Worm (Caenorhabditis elegans) whole organism, L1 larva: ENCODE data around the gene slc-30A9.

Source experiments
- elt-3 ChIP-seq, 6 experiments: fragments of 150-350 bp in 1 of 6; sonication (generic microtip); optimal IDR thresholded peaks; 2 replicates each; lab custom pipeline; 2017 to 2018; ENCODE audit warnings: missing biosample characterization in 6 of 6, missing genetic modification characterization in 6 of 6, inconsistent platforms in 1 of 6
- nhr-76 ChIP-seq: sonication (generic microtip); optimal IDR thresholded peaks from 2 replicates; lab custom pipeline; 2017; ENCODE audit warnings: missing biosample characterization, missing genetic modification characterization
- unc-62 ChIP-seq: fragments of 150-350 bp; optimal IDR thresholded peaks from 2 replicates; lab custom pipeline; 2014; ENCODE audit warnings: missing biosample characterization, missing genetic modification reagents, missing genetic modification characterization
- ztf-4 ChIP-seq: fragments of 150-350 bp; optimal IDR thresholded peaks from 2 replicates; lab custom pipeline; 2014; ENCODE audit warnings: missing biosample characterization, missing genetic modification characterization

DNA sequence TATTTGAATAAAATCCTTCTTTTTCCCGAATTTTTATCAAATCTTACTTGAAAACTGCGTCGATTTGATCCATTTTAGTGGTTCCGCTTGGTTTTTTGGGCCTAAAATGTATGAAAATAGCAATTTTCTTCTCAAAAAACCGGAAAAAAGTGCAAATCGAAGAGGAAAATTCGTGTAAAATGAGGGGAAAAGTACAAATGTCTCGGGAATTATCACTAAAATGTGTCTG, 26.3 kb upstream of the slc-30A9 start, which contains the start of gene Y71H2AM.11:
- no peak for TF ChIP-seq ztf-4
- no peak for TF ChIP-seq nhr-76 (tag; lab: Kevin White, UChicago)
- no peak for TF ChIP-seq elt-3 (tag; optimal IDR thresholded peaks at IDR 0.05; lab: Kevin White, UChicago)
- TF ChIP-seq unc-62 (GFP tag; lab: Kevin White, UChicago) = no peak
